Worm (Caenorhabditis elegans) whole organism, young adult: ENCODE results near the gene Y54G2A.12.

Experiments
- Y79H2A.3 ChIP-seq: fragments of 200-800 bp; sonication (Bioruptor generic); conservative IDR thresholded peaks from 2 replicates; pipeline ENCODE4 v1.3.6; 2022; ENCODE audit warnings: missing genetic modification reagents, missing genetic modification characterization, missing compliant biosample characterization
- akir-1 ChIP-seq: fragments of 200-800 bp; sonication (Bioruptor generic); optimal IDR thresholded peaks from 2 replicates; lab custom pipeline; 2018; ENCODE audit warnings: mild to moderate bottlenecking, missing genetic modification characterization, moderate library complexity, missing compliant biosample characterization
- ceh-100 ChIP-seq: fragments of 200-800 bp; sonication (Bioruptor generic); IDR thresholded peaks from 2 replicates; pipeline ENCODE4 v1.3.6; 2022; ENCODE audit warnings: missing genetic modification reagents, missing genetic modification characterization, missing compliant biosample characterization
- hsf-1 ChIP-seq: fragments of 200-800 bp; sonication (Bioruptor generic); IDR thresholded peaks from 2 replicates; pipeline ENCODE4 v1.3.6; 2022; ENCODE audit warnings: missing genetic modification reagents, missing genetic modification characterization, missing compliant biosample characterization
- lin-35 ChIP-seq, 3 experiments: fragments of 150-350 bp in 2 of 3; sonication (generic microtip) in 1 of 3; optimal IDR thresholded peaks; 2 replicates each; lab custom pipeline; 2014 to 2018; ENCODE audit warnings: missing biosample characterization in 3 of 3, missing genetic modification characterization in 3 of 3, missing genetic modification reagents in 3 of 3
- madf-10 ChIP-seq: sonication (generic microtip); optimal IDR thresholded peaks from 2 replicates; lab custom pipeline; 2016; ENCODE audit warnings: mild to moderate bottlenecking, missing genetic modification characterization, missing compliant biosample characterization
- mxl-1 ChIP-seq: sonication (generic microtip); optimal IDR thresholded peaks from 2 replicates; lab custom pipeline; 2016; ENCODE audit warnings: missing genetic modification characterization, missing compliant biosample characterization
- nfyb-1 ChIP-seq: fragments of 200-800 bp; sonication (Bioruptor generic); IDR thresholded peaks from 2 replicates; pipeline ENCODE4 v1.3.6; 2022; ENCODE audit warnings: missing genetic modification reagents, missing genetic modification characterization, missing compliant biosample characterization
- pha-4 ChIP-seq: fragments of 150-350 bp; sonication (generic microtip); optimal IDR thresholded peaks from 2 replicates; lab custom pipeline; 2014; ENCODE audit warnings: missing biosample characterization, missing genetic modification reagents, missing genetic modification characterization
- repo-1 ChIP-seq: sonication (generic microtip); optimal IDR thresholded peaks from 2 replicates; lab custom pipeline; 2017; ENCODE audit warnings: mild to moderate bottlenecking, missing genetic modification characterization, missing compliant biosample characterization
- rpc-1 ChIP-seq, 2 experiments: fragments of 150-350 bp in 1 of 2; sonication (generic microtip) in 1 of 2; optimal IDR thresholded peaks; 2 replicates each; lab custom pipeline; 2014 to 2018; ENCODE audit warnings: missing biosample characterization in 1 of 2, missing genetic modification characterization in 1 of 2, missing genetic modification reagents in 1 of 2, missing genotype in 1 of 2
- snpc-4 ChIP-seq, 5 experiments: fragments of 150-350 bp in 1 of 5; sonication (generic microtip) in 4 of 5; optimal IDR thresholded peaks; 2 replicates each; lab custom pipeline; 2014 to 2018; ENCODE audit warnings: missing genetic modification characterization in 5 of 5, missing biosample characterization in 3 of 5, antibody characterized with exemption in 2 of 5, mild to moderate bottlenecking in 2 of 5, missing compliant biosample characterization in 2 of 5, missing genotype in 2 of 5, moderate library complexity in 2 of 5, missing genetic modification reagents in 1 of 5
- unc-62 ChIP-seq: fragments of 150-350 bp; optimal IDR thresholded peaks from 2 replicates; lab custom pipeline; 2014; ENCODE audit warnings: missing biosample characterization, missing genetic modification reagents, missing genetic modification characterization
- ztf-6 ChIP-seq: fragments of 200-800 bp; sonication (Bioruptor generic); IDR thresholded peaks from 2 replicates; pipeline ENCODE4 v1.3.6; 2022; ENCODE audit warnings: missing genetic modification reagents, missing genetic modification characterization, missing compliant biosample characterization

ce11 chrIV:2761477-2761876 is 21.2 kb downstream of the Y54G2A.12 start:
- TF ChIP-seq hsf-1 (GFP tag; lab: Robert Waterston, UW) (no peak), Y79H2A.3 (GFP tag; lab: Robert Waterston, UW) (no peak), mxl-1 (tag; lab: Kevin White, UChicago) (no peak), pha-4 (tag; lab: Kevin White, UChicago) (no peak), snpc-4 (GFP tag; optimal IDR thresholded peaks at IDR 0.05; lab: Kevin White, UChicago) (no peak), snpc-4 (tag; optimal IDR thresholded peaks at IDR 0.05; lab: Kevin White, UChicago) (no peak), lin-35 (GFP tag; optimal IDR thresholded peaks at IDR 0.05; lab: Kevin White, UChicago) (no peak), ceh-100 (GFP tag; lab: Robert Waterston, UW) (no peak), unc-62 (GFP tag; lab: Kevin White, UChicago) (no peak), nfyb-1 (GFP tag; lab: Robert Waterston, UW) (no peak), ztf-6 (GFP tag; lab: Robert Waterston, UW) (no peak), rpc-1 (optimal IDR thresholded peaks at IDR 0.05; lab: Kevin White, UChicago) (no peak), rpc-1 (tag; optimal IDR thresholded peaks at IDR 0.05; lab: Kevin White, UChicago) (no peak), madf-10 (tag; lab: Kevin White, UChicago) (no peak), akir-1 (no peak), repo-1 (tag; lab: Kevin White, UChicago) (no peak)
